Fruit fly (Drosophila melanogaster) whole organism, prepupa: ENCODE measurements around the gene disp.
A peak's percentile ranks its signal among the peaks of the same experiment; 100 is the strongest.

Experiments
- CG10631 ChIP-seq: fragments of 200-800 bp; sonication (Bioruptor generic); optimal IDR thresholded peaks from 2 replicates; lab custom pipeline; 2016; ENCODE audit warnings: missing biosample characterization, missing genetic modification characterization
- CG10669 ChIP-seq: fragments of 200-800 bp; sonication (Bioruptor generic); optimal IDR thresholded peaks from 3 replicates; lab custom pipeline; 2018; ENCODE audit warnings: missing biosample characterization, mild to moderate bottlenecking, missing genetic modification characterization, moderate library complexity
- CG11294 ChIP-seq: fragments of 200-800 bp; sonication (Bioruptor generic); IDR thresholded peaks from 2 replicates; pipeline ENCODE4 v1.3.6; 2022; ENCODE audit warnings: missing biosample characterization, missing genetic modification characterization
- CG15336 ChIP-seq: fragments of 200-800 bp; sonication (Bioruptor generic); IDR thresholded peaks from 2 replicates; pipeline ENCODE4 v1.3.6; 2022; ENCODE audit warnings: missing biosample characterization, missing genetic modification characterization
- CG1621 ChIP-seq: fragments of 200-800 bp; sonication (Bioruptor generic); optimal IDR thresholded peaks from 3 replicates; lab custom pipeline; 2018; ENCODE audit warnings: missing biosample characterization, mild to moderate bottlenecking, missing genetic modification characterization
- CG16779 ChIP-seq: fragments of 200-800 bp; sonication (Bioruptor generic); optimal IDR thresholded peaks from 3 replicates; lab custom pipeline; 2017; ENCODE audit warnings: missing biosample characterization, mild to moderate bottlenecking, missing genetic modification characterization
- CG31627 ChIP-seq: fragments of 200-800 bp; sonication (Bioruptor generic); optimal IDR thresholded peaks from 3 replicates; lab custom pipeline; 2016; ENCODE audit warnings: missing biosample characterization, missing genetic modification characterization
- CG32006 ChIP-seq: fragments of 200-800 bp; sonication (Bioruptor generic); optimal IDR thresholded peaks from 3 replicates; lab custom pipeline; 2017; ENCODE audit warnings: missing biosample characterization, mild to moderate bottlenecking, missing genetic modification characterization
- CG34406 ChIP-seq: fragments of 200-800 bp; sonication (Bioruptor generic); optimal IDR thresholded peaks from 3 replicates; lab custom pipeline; 2016; ENCODE audit warnings: missing biosample characterization, missing genetic modification characterization
- CG4318 ChIP-seq: fragments of 200-800 bp; sonication (Bioruptor generic); optimal IDR thresholded peaks from 3 replicates; lab custom pipeline; 2017; ENCODE audit warnings: missing biosample characterization, mild to moderate bottlenecking, missing genetic modification characterization
- CG6163 ChIP-seq: fragments of 200-800 bp; sonication (Bioruptor generic); IDR thresholded peaks from 3 replicates; pipeline ENCODE4 v1.3.6; 2022; ENCODE audit warnings: missing biosample characterization, missing genetic modification characterization
- CG6854 ChIP-seq: fragments of 200-800 bp; sonication (Bioruptor generic); optimal IDR thresholded peaks from 2 replicates; lab custom pipeline; 2017; ENCODE audit warnings: missing biosample characterization, mild to moderate bottlenecking, missing genetic modification characterization
- CG7368 ChIP-seq: fragments of 200-800 bp; sonication (Bioruptor generic); optimal IDR thresholded peaks from 3 replicates; lab custom pipeline; 2016; ENCODE audit warnings: missing biosample characterization, missing genetic modification characterization
- CG8319 ChIP-seq: fragments of 200-800 bp; sonication (Bioruptor generic); optimal IDR thresholded peaks from 3 replicates; lab custom pipeline; 2016; ENCODE audit warnings: missing biosample characterization, missing genetic modification characterization
- CG9139 ChIP-seq: fragments of 200-800 bp; sonication (Bioruptor generic); optimal IDR thresholded peaks from 3 replicates; lab custom pipeline; 2017; ENCODE audit warnings: missing biosample characterization, mild to moderate bottlenecking, missing genetic modification characterization
- Eip75B ChIP-seq: fragments of 200-800 bp; sonication (Bioruptor generic); optimal IDR thresholded peaks from 3 replicates; lab custom pipeline; 2016; ENCODE audit warnings: missing biosample characterization, missing genetic modification characterization
- Eip78C ChIP-seq: fragments of 200-800 bp; sonication (Bioruptor generic); peaks from one replicate; lab custom pipeline; 2016; ENCODE audit warnings: missing biosample characterization, missing genetic modification characterization
- Gug ChIP-seq: fragments of 200-800 bp; sonication (Bioruptor generic); IDR thresholded peaks from 2 replicates; pipeline ENCODE4 v1.3.6; 2022; ENCODE audit warnings: missing biosample characterization, missing genetic modification characterization
- Hr38 ChIP-seq: sonication (Bioruptor generic); optimal IDR thresholded peaks from 2 replicates; lab custom pipeline; 2016; ENCODE audit warnings: missing biosample characterization, missing genetic modification characterization
- Met ChIP-seq: fragments of 200-800 bp; sonication (Bioruptor generic); optimal IDR thresholded peaks from 3 replicates; lab custom pipeline; 2016; ENCODE audit warnings: missing biosample characterization, missing genetic modification characterization
- OdsH ChIP-seq: fragments of 200-800 bp; sonication (Bioruptor generic); optimal IDR thresholded peaks from 3 replicates; lab custom pipeline; 2016; ENCODE audit warnings: missing biosample characterization, missing genetic modification characterization
- Smox ChIP-seq: fragments of 200-800 bp; sonication (Bioruptor generic); optimal IDR thresholded peaks from 3 replicates; lab custom pipeline; 2016; ENCODE audit warnings: missing biosample characterization, missing genetic modification characterization
- Sox14 ChIP-seq: fragments of 200-800 bp; sonication (Bioruptor generic); optimal IDR thresholded peaks from 3 replicates; lab custom pipeline; 2016; ENCODE audit warnings: missing biosample characterization, missing genetic modification characterization
- acj6 ChIP-seq: fragments of 200-800 bp; sonication (Bioruptor generic); optimal IDR thresholded peaks from 3 replicates; lab custom pipeline; 2016; ENCODE audit warnings: missing biosample characterization, missing genetic modification characterization
- cyc ChIP-seq: fragments of 200-800 bp; sonication (Bioruptor generic); optimal IDR thresholded peaks from 3 replicates; lab custom pipeline; 2016; ENCODE audit warnings: missing biosample characterization, missing genetic modification characterization
- dac ChIP-seq: fragments of 200-800 bp; sonication (Bioruptor generic); optimal IDR thresholded peaks from 2 replicates; lab custom pipeline; 2017; ENCODE audit warnings: missing biosample characterization, mild to moderate bottlenecking, missing genetic modification characterization
- eg ChIP-seq: fragments of 200-800 bp; sonication (Bioruptor generic); IDR thresholded peaks from 3 replicates; pipeline ENCODE4 v1.3.6; 2022; ENCODE audit warnings: missing biosample characterization, missing genetic modification characterization
- fd59A ChIP-seq: fragments of 200-800 bp; sonication (Bioruptor generic); optimal IDR thresholded peaks from 2 replicates; lab custom pipeline; 2017; ENCODE audit warnings: missing biosample characterization, mild to moderate bottlenecking, missing genetic modification characterization, missing genetic modification reagents
- fd85E ChIP-seq: fragments of 200-800 bp; sonication (Bioruptor generic); optimal IDR thresholded peaks from 3 replicates; lab custom pipeline; 2016; ENCODE audit warnings: missing biosample characterization, missing genetic modification characterization
- fkh ChIP-seq: fragments of 200-800 bp; sonication (Bioruptor generic); optimal IDR thresholded peaks from 3 replicates; lab custom pipeline; 2017; ENCODE audit warnings: missing biosample characterization, mild to moderate bottlenecking, missing genetic modification characterization, moderate library complexity
- lz ChIP-seq: fragments of 200-800 bp; sonication (Bioruptor generic); optimal IDR thresholded peaks from 3 replicates; lab custom pipeline; 2016; ENCODE audit warnings: missing biosample characterization, missing genetic modification characterization
- spab ChIP-seq: fragments of 200-800 bp; sonication (Bioruptor generic); optimal IDR thresholded peaks from 2 replicates; lab custom pipeline; 2017; ENCODE audit warnings: missing biosample characterization, mild to moderate bottlenecking, missing genetic modification characterization, missing genetic modification reagents
- svp ChIP-seq: fragments of 200-800 bp; sonication (Bioruptor generic); peaks from one replicate; lab custom pipeline; 2016; ENCODE audit warnings: missing biosample characterization, missing genetic modification characterization
- topi ChIP-seq: fragments of 200-800 bp; sonication (Bioruptor generic); optimal IDR thresholded peaks from 3 replicates; lab custom pipeline; 2016; ENCODE audit warnings: missing biosample characterization, missing genetic modification characterization
- vri ChIP-seq: fragments of 200-800 bp; sonication (Bioruptor generic); optimal IDR thresholded peaks from 3 replicates; lab custom pipeline; 2016; ENCODE audit warnings: missing biosample characterization, mild to moderate bottlenecking, missing genetic modification characterization

Gene disp

dm6 chr3R:5861218-5861902, 5.2 kb upstream of the disp start (continued):
- TF ChIP-seq eg (GFP tag; lab: Robert Waterston, UW) (peak; percentile 49; the same call in 1 of the 3 replicates), Eip75B (GFP tag; lab: Kevin White, UChicago) (peak; percentile 34), vri (GFP tag; lab: Kevin White, UChicago) (no peak), fd85E (no peak), Sox14 (GFP tag; lab: Kevin White, UChicago) (no peak), CG10669 (no peak), spab (peak; percentile 7), Eip78C (GFP tag; lab: Kevin White, UChicago) (peak; percentile 85), Smox (GFP tag; lab: Kevin White, UChicago) (peak; percentile 62), CG34406 (GFP tag; lab: Kevin White, UChicago) (no peak), CG10631 (peak; percentile 59), lz (GFP tag; lab: Kevin White, UChicago) (peak; percentile 61), cyc (peak; percentile 40), CG4318 (GFP tag; lab: Kevin White, UChicago) (peak; percentile 59), CG16779 (tag; lab: Kevin White, UChicago) (no peak), CG31627 (GFP tag; lab: Kevin White, UChicago) (peak; percentile 49), CG1621 (tag; lab: Kevin White, UChicago) (no peak), fd59A (GFP tag; lab: Kevin White, UChicago) (peak; percentile 40), dac (peak; percentile 52)

- TF ChIP-seq Eip75B (GFP tag; lab: Kevin White, UChicago): no peak
- no peak for TF ChIP-seq CG9139
- TF ChIP-seq CG11294 (GFP tag; lab: Robert Waterston, UW): no peak
- TF ChIP-seq CG6163: no peak
- TF ChIP-seq fkh (GFP tag; lab: Kevin White, UChicago): no peak
- no peak for TF ChIP-seq OdsH (GFP tag; lab: Kevin White, UChicago)
- no peak for TF ChIP-seq lz (GFP tag; lab: Kevin White, UChicago)
- no peak for TF ChIP-seq CG7368 (GFP tag; lab: Kevin White, UChicago)
- TF ChIP-seq Gug (GFP tag; lab: Robert Waterston, UW): no peak
- TF ChIP-seq Hr38 (GFP tag; lab: Kevin White, UChicago): no peak
- TF ChIP-seq Met: no peak
- no peak for TF ChIP-seq CG15336 (GFP tag; lab: Robert Waterston, UW)
- TF ChIP-seq CG31627 (GFP tag; lab: Kevin White, UChicago): no peak
- no peak for TF ChIP-seq CG6854 (GFP tag; lab: Kevin White, UChicago)
- TF ChIP-seq CG32006 (GFP tag; lab: Kevin White, UChicago): no peak
- no peak for TF ChIP-seq acj6 (GFP tag; lab: Kevin White, UChicago)
- TF ChIP-seq topi (GFP tag; lab: Kevin White, UChicago): no peak
- TF ChIP-seq, all 60 proteins: peak for 0
These were observed 4.7 kb upstream of the disp start for dm6 chr3R:5860736-5861217.

dm6 chr3R:5853032-5853431, 3.1 kb downstream of the disp start, which contains the start of gene CG34287:
CG34287 (plus strand) TSS chr3R:5853332.
- no peak for TF ChIP-seq CG8319 (GFP tag; lab: Kevin White, UChicago)
- TF ChIP-seq, all 60 proteins: peak for 0

- TF ChIP-seq Met: no peak
- peak; percentile 93 for TF ChIP-seq svp
These were observed 9.4 kb downstream of the disp start, which contains the start of gene CG14676 for dm6 chr3R:5846570-5847270. CG14676 (plus strand) TSS chr3R:5847220.
